Fruit fly (Drosophila melanogaster) whole organism, embryonic: ENCODE measurements around the gene CG43116.

Source experiments
- CG10366 ChIP-seq: fragments of 200-800 bp; sonication (Bioruptor generic); IDR thresholded peaks from 2 replicates; pipeline ENCODE4 v1.3.6; 2022; ENCODE audit warnings: missing biosample characterization, missing genetic modification characterization
- CG11456 ChIP-seq: fragments of 200-800 bp; sonication (Bioruptor generic); IDR thresholded peaks from 3 replicates; pipeline ENCODE4 v1.3.6; 2022; ENCODE audit warnings: missing biosample characterization, missing genetic modification characterization
- CG12071 ChIP-seq: fragments of 200-800 bp; sonication (Bioruptor generic); optimal IDR thresholded peaks from 3 replicates; lab custom pipeline; 2018; ENCODE audit warnings: missing biosample characterization, mild to moderate bottlenecking, missing genetic modification characterization
- CG12769 ChIP-seq: fragments of 200-800 bp; sonication (Bioruptor generic); optimal IDR thresholded peaks from 2 replicates; lab custom pipeline; 2019; ENCODE audit warnings: missing biosample characterization, mild to moderate bottlenecking, missing genetic modification characterization, moderate library complexity
- CG13624 ChIP-seq: fragments of 200-800 bp; sonication (Bioruptor generic); optimal IDR thresholded peaks from 2 replicates; lab custom pipeline; 2016; ENCODE audit warnings: missing biosample characterization, missing genetic modification characterization
- CG14710 ChIP-seq: fragments of 200-800 bp; sonication (Bioruptor generic); optimal IDR thresholded peaks from 3 replicates; lab custom pipeline; 2019; ENCODE audit warnings: missing biosample characterization, mild to moderate bottlenecking, missing genetic modification characterization, moderate library complexity
- CG16813 ChIP-seq: fragments of 200-800 bp; sonication (Bioruptor generic); IDR thresholded peaks from 3 replicates; pipeline ENCODE4 v1.3.6; 2022; ENCODE audit warnings: missing biosample characterization, missing genetic modification characterization; ENCODE audit not compliant: partially characterized antibody
- CG17612 ChIP-seq: fragments of 200-800 bp; sonication (Bioruptor generic); IDR thresholded peaks from 2 replicates; pipeline ENCODE4 v1.3.6; 2022; ENCODE audit warnings: missing biosample characterization, missing genetic modification characterization
- CG18011 ChIP-seq: fragments of 200-800 bp; sonication (Bioruptor generic); optimal IDR thresholded peaks from 2 replicates; lab custom pipeline; 2017; ENCODE audit warnings: missing biosample characterization, missing genetic modification characterization, mild to moderate bottlenecking, moderate library complexity, missing genotype
- CG2202 ChIP-seq: fragments of 200-800 bp; sonication (Bioruptor generic); optimal IDR thresholded peaks from 2 replicates; lab custom pipeline; 2018; ENCODE audit warnings: missing biosample characterization, mild to moderate bottlenecking, missing genetic modification characterization
- CG2678 ChIP-seq: fragments of 200-800 bp; sonication (Bioruptor generic); optimal IDR thresholded peaks from 3 replicates; lab custom pipeline; 2019; ENCODE audit warnings: missing biosample characterization, mild to moderate bottlenecking, missing genetic modification characterization, moderate library complexity
- CG31224 ChIP-seq: fragments of 200-800 bp; sonication (Bioruptor generic); IDR thresholded peaks from 2 replicates; pipeline ENCODE4 v1.3.6; 2022; ENCODE audit warnings: missing biosample characterization, missing genetic modification characterization
- CG6854 ChIP-seq: fragments of 200-800 bp; sonication (Bioruptor generic); optimal IDR thresholded peaks from 3 replicates; lab custom pipeline; 2017; ENCODE audit warnings: missing biosample characterization, mild to moderate bottlenecking, missing genetic modification characterization
- CG7271 ChIP-seq: fragments of 200-800 bp; sonication (Bioruptor generic); optimal IDR thresholded peaks from 2 replicates; lab custom pipeline; 2018; ENCODE audit warnings: missing biosample characterization, mild to moderate bottlenecking, missing genetic modification characterization, moderate library complexity
- CG7556 ChIP-seq: fragments of 200-800 bp; sonication (Bioruptor generic); optimal IDR thresholded peaks from 2 replicates; lab custom pipeline; 2017; ENCODE audit warnings: missing biosample characterization, mild to moderate bottlenecking, missing genetic modification characterization
- CG8924 ChIP-seq: fragments of 200-800 bp; optimal IDR thresholded peaks from 3 replicates; lab custom pipeline; 2019; ENCODE audit warnings: missing biosample characterization, mild to moderate bottlenecking, missing genetic modification characterization, moderate library complexity
- CG9932 ChIP-seq: fragments of 200-800 bp; sonication (Bioruptor generic); IDR thresholded peaks from 2 replicates; pipeline ENCODE4 v1.3.6; 2022; ENCODE audit warnings: missing biosample characterization, missing genetic modification characterization
- CkIIα-i1 ChIP-seq: fragments of 200-800 bp; sonication (Bioruptor generic); IDR thresholded peaks from 2 replicates; pipeline ENCODE4 v1.3.6; 2022; ENCODE audit warnings: missing biosample characterization, missing genetic modification characterization
- CoRest ChIP-seq: fragments of 200-800 bp; sonication (Bioruptor generic); optimal IDR thresholded peaks from 3 replicates; lab custom pipeline; 2018; ENCODE audit warnings: missing biosample characterization, mild to moderate bottlenecking, missing genetic modification characterization, moderate library complexity
- Fer2 ChIP-seq: fragments of 200-800 bp; sonication (Bioruptor generic); optimal IDR thresholded peaks from 2 replicates; lab custom pipeline; 2018; ENCODE audit warnings: missing biosample characterization, mild to moderate bottlenecking, missing genetic modification characterization, moderate library complexity
- HHEX ChIP-seq: fragments of 200-800 bp; sonication (Bioruptor generic); optimal IDR thresholded peaks from 3 replicates; lab custom pipeline; 2017; ENCODE audit warnings: missing biosample characterization, mild to moderate bottlenecking, missing genetic modification characterization, missing genetic modification reagents
- HLH4C ChIP-seq: fragments of 200-800 bp; sonication (Bioruptor generic); IDR thresholded peaks from 3 replicates; pipeline ENCODE4 v1.3.6; 2022; ENCODE audit warnings: missing biosample characterization, missing genetic modification characterization; ENCODE audit not compliant: partially characterized antibody
- Hey ChIP-seq: fragments of 200-800 bp; sonication (Bioruptor generic); optimal IDR thresholded peaks from 3 replicates; lab custom pipeline; 2018; ENCODE audit warnings: missing biosample characterization, mild to moderate bottlenecking, missing genetic modification characterization
- Hr3 ChIP-seq: fragments of 200-800 bp; sonication (Bioruptor generic); optimal IDR thresholded peaks from 3 replicates; lab custom pipeline; 2016; ENCODE audit warnings: missing biosample characterization, missing genetic modification characterization
- NC2β ChIP-seq: fragments of 200-800 bp; sonication (Bioruptor generic); optimal IDR thresholded peaks from 2 replicates; lab custom pipeline; 2016; ENCODE audit warnings: missing biosample characterization, missing genetic modification characterization
- Neu2 ChIP-seq: fragments of 200-800 bp; sonication (Bioruptor generic); optimal IDR thresholded peaks from 3 replicates; lab custom pipeline; 2016; ENCODE audit warnings: missing biosample characterization, missing genetic modification characterization, borderline replicate concordance
- Nf-YB ChIP-seq: fragments of 200-800 bp; sonication (Bioruptor generic); optimal IDR thresholded peaks from 3 replicates; lab custom pipeline; 2019; ENCODE audit warnings: missing biosample characterization, mild to moderate bottlenecking, missing genetic modification characterization, moderate library complexity
- Side ChIP-seq: fragments of 200-800 bp; sonication (Bioruptor generic); optimal IDR thresholded peaks from 2 replicates; lab custom pipeline; 2016; ENCODE audit warnings: missing biosample characterization, missing genetic modification characterization
- Six4 ChIP-seq: fragments of 200-800 bp; sonication (Bioruptor generic); optimal IDR thresholded peaks from 2 replicates; lab custom pipeline; 2016; ENCODE audit warnings: missing biosample characterization, missing genetic modification characterization
- Spps ChIP-seq: fragments of 200-800 bp; sonication (Bioruptor generic); optimal IDR thresholded peaks from 2 replicates; lab custom pipeline; 2018; ENCODE audit warnings: missing biosample characterization, mild to moderate bottlenecking, missing genetic modification characterization
- ab ChIP-seq: fragments of 200-800 bp; sonication (Bioruptor generic); optimal IDR thresholded peaks from 2 replicates; lab custom pipeline; 2016; ENCODE audit warnings: missing biosample characterization, missing genetic modification characterization
- amos ChIP-seq: fragments of 200-800 bp; sonication (Bioruptor generic); IDR thresholded peaks from 2 replicates; pipeline ENCODE4 v1.3.6; 2022; ENCODE audit warnings: missing biosample characterization, missing genetic modification characterization; ENCODE audit not compliant: partially characterized antibody
- bab2 ChIP-seq: fragments of 200-800 bp; sonication (Bioruptor generic); optimal IDR thresholded peaks from 2 replicates; lab custom pipeline; 2016; ENCODE audit warnings: missing biosample characterization, missing genetic modification characterization
- esg ChIP-seq: fragments of 200-800 bp; sonication (Bioruptor generic); conservative IDR thresholded peaks from 2 replicates; pipeline ENCODE4 v1.3.6; 2022; ENCODE audit warnings: missing biosample characterization, missing genetic modification characterization
- eyg ChIP-seq: fragments of 200-800 bp; sonication (Bioruptor generic); optimal IDR thresholded peaks from 3 replicates; lab custom pipeline; 2016; ENCODE audit warnings: missing biosample characterization, missing genetic modification characterization
- fd102C ChIP-seq: fragments of 200-800 bp; sonication (Bioruptor generic); optimal IDR thresholded peaks from 2 replicates; lab custom pipeline; 2018; ENCODE audit warnings: missing biosample characterization, mild to moderate bottlenecking, missing genetic modification characterization, moderate library complexity
- gcm ChIP-seq: fragments of 200-800 bp; sonication (Bioruptor generic); optimal IDR thresholded peaks from 2 replicates; lab custom pipeline; 2019; ENCODE audit warnings: missing biosample characterization, mild to moderate bottlenecking, missing genetic modification characterization, moderate library complexity
- gem ChIP-seq: fragments of 200-800 bp; sonication (Bioruptor generic); optimal IDR thresholded peaks from 2 replicates; lab custom pipeline; 2019; ENCODE audit warnings: missing biosample characterization, mild to moderate bottlenecking, missing genetic modification characterization, moderate library complexity
- grau ChIP-seq: fragments of 200-800 bp; optimal IDR thresholded peaks from 3 replicates; lab custom pipeline; 2019; ENCODE audit warnings: missing biosample characterization, mild to moderate bottlenecking, missing genetic modification characterization, moderate library complexity
- inv ChIP-seq: fragments of 200-800 bp; sonication (Bioruptor generic); IDR thresholded peaks from 2 replicates; pipeline ENCODE4 v1.3.6; 2022; ENCODE audit warnings: missing biosample characterization, missing genetic modification characterization; ENCODE audit not compliant: partially characterized antibody
- jigr1 ChIP-seq: fragments of 200-800 bp; sonication (Bioruptor generic); IDR thresholded peaks from 3 replicates; pipeline ENCODE4 v1.3.6; 2022; ENCODE audit warnings: missing biosample characterization, missing genetic modification characterization
- lab ChIP-seq: fragments of 200-800 bp; sonication (Bioruptor generic); optimal IDR thresholded peaks from 3 replicates; lab custom pipeline; 2017; ENCODE audit warnings: missing biosample characterization, missing genetic modification characterization, mild to moderate bottlenecking, moderate library complexity, missing genetic modification reagents
- lov ChIP-seq, 2 experiments: fragments of 200-800 bp in 1 of 2; fragments of >200 bp in 1 of 2; sonication (Bioruptor generic) in 1 of 2; IDR thresholded peaks in 1 of 2; optimal IDR thresholded peaks in 1 of 2; 2 replicates in 1 of 2; 3 replicates in 1 of 2; pipeline versions ENCODE4 v1.3.6 to Lab custom; 2017 to 2022; ENCODE audit warnings: missing biosample characterization in 1 of 2, missing genetic modification characterization in 1 of 2
- nmo ChIP-seq: fragments of 200-800 bp; sonication (Bioruptor generic); optimal IDR thresholded peaks from 2 replicates; lab custom pipeline; 2018; ENCODE audit warnings: missing biosample characterization, mild to moderate bottlenecking, missing genetic modification characterization, moderate library complexity
- oc ChIP-seq: fragments of 200-800 bp; sonication (Bioruptor generic); optimal IDR thresholded peaks from 2 replicates; lab custom pipeline; 2018; ENCODE audit warnings: missing biosample characterization, mild to moderate bottlenecking, missing genetic modification characterization, moderate library complexity
- pzg ChIP-seq: fragments of 200-800 bp; sonication (Bioruptor generic); optimal IDR thresholded peaks from 3 replicates; lab custom pipeline; 2018; ENCODE audit warnings: missing biosample characterization, mild to moderate bottlenecking, missing genetic modification characterization, moderate library complexity
- repo ChIP-seq: fragments of 200-800 bp; sonication (Bioruptor generic); optimal IDR thresholded peaks from 2 replicates; lab custom pipeline; 2016; ENCODE audit warnings: missing biosample characterization, missing genetic modification characterization
- slou ChIP-seq: fragments of 200-800 bp; sonication (Bioruptor generic); optimal IDR thresholded peaks from 3 replicates; lab custom pipeline; 2016; ENCODE audit warnings: missing biosample characterization, missing genetic modification characterization
- twi ChIP-seq: fragments of 200-800 bp; optimal IDR thresholded peaks from 2 replicates; lab custom pipeline; 2019; ENCODE audit warnings: missing biosample characterization, mild to moderate bottlenecking, missing genetic modification characterization, moderate library complexity
- wek ChIP-seq: fragments of 200-800 bp; sonication (Bioruptor generic); optimal IDR thresholded peaks from 3 replicates; lab custom pipeline; 2018; ENCODE audit warnings: missing biosample characterization, mild to moderate bottlenecking, missing genetic modification characterization, moderate library complexity

The CG43116 gene

dm6 chr3R:26011542-26011941, 14.7 kb upstream of the CG43116 start (continued):
- TF ChIP-seq CG8924 (tag; lab: Kevin White, UChicago) (peak; percentile 61), CG7271 (tag; lab: Kevin White, UChicago) (no peak), CG13624 (GFP tag; lab: Kevin White, UChicago) (no peak), twi (peak; percentile 46), Spps (tag; lab: Kevin White, UChicago) (peak; percentile 42), Hr3 (GFP tag; lab: Kevin White, UChicago) (no peak), slou (GFP tag; lab: Kevin White, UChicago) (no peak), esg (no peak), gem (tag; lab: Kevin White, UChicago) (peak; percentile 23), lov (optimal IDR thresholded peaks at IDR 0.05; lab: Kevin White, UChicago) (no peak), lov (GFP tag; IDR thresholded peaks at IDR 0.05; lab: Robert Waterston, UW) (0 out of 3 replicates have a peak, but pooled peaks have one; percentile 5), CG2202 (tag; lab: Kevin White, UChicago) (peak; percentile 75), repo (GFP tag; lab: Kevin White, UChicago) (no peak), eyg (no peak), CG7556 (GFP tag; lab: Kevin White, UChicago) (no peak), CG16813 (no peak), grau (tag; lab: Kevin White, UChicago) (peak; percentile 5), oc (tag; lab: Kevin White, UChicago) (peak; percentile 50), Fer2 (tag; lab: Kevin White, UChicago) (no peak), pzg (GFP tag; lab: Kevin White, UChicago) (no peak), CG17612 (no peak), Side (GFP tag; lab: Kevin White, UChicago) (peak; percentile 15), HLH4C (GFP tag; lab: Robert Waterston, UW) (no peak), HHEX (GFP tag; lab: Kevin White, UChicago) (peak; percentile 37), jigr1 (GFP tag; lab: Robert Waterston, UW) (no peak), CG11456 (GFP tag; lab: Robert Waterston, UW) (no peak), CG18011 (GFP tag; lab: Kevin White, UChicago) (no peak), CkIIα-i1 (GFP tag; lab: Robert Waterston, UW) (no peak), inv (GFP tag; lab: Robert Waterston, UW) (no peak), gcm (GFP tag; lab: Kevin White, UChicago) (peak; percentile 52), CG31224 (GFP tag; lab: Robert Waterston, UW) (no peak), Neu2 (GFP tag; lab: Kevin White, UChicago) (no peak), lab (GFP tag; lab: Kevin White, UChicago) (peak; percentile 30), ab (GFP tag; lab: Kevin White, UChicago) (no peak), nmo (no peak), CG9932 (no peak), wek (peak; percentile 62), NC2β (peak; percentile 6), amos (GFP tag; lab: Robert Waterston, UW) (no peak), CoRest (tag; lab: Kevin White, UChicago) (peak; percentile 17), Hey (tag; lab: Kevin White, UChicago) (peak; percentile 31), CG6854 (no peak), CG2678 (tag; lab: Kevin White, UChicago) (peak; percentile 53), fd102C (GFP tag; lab: Kevin White, UChicago) (peak; percentile 49), bab2 (GFP tag; lab: Kevin White, UChicago) (no peak), CG12071 (peak; percentile 44), Nf-YB (GFP tag; lab: Kevin White, UChicago) (peak; percentile 20), CG14710 (tag; lab: Kevin White, UChicago) (peak; percentile 58), Six4 (GFP tag; lab: Kevin White, UChicago) (no peak), CG12769 (tag; lab: Kevin White, UChicago) (peak; percentile 11), CG10366 (GFP tag; lab: Robert Waterston, UW) (no peak)
